Worm (Caenorhabditis elegans) whole organism, L1 larva: ENCODE data around the gene W03C9.1.

Experiments used
- C04F5.9 ChIP-seq: sonication (generic microtip); optimal IDR thresholded peaks from 2 replicates; lab custom pipeline; 2016; ENCODE audit warnings: missing genetic modification characterization, missing compliant biosample characterization
- aha-1 ChIP-seq: fragments of 150-350 bp; optimal IDR thresholded peaks from 2 replicates; lab custom pipeline; 2014; ENCODE audit warnings: missing biosample characterization, missing genetic modification characterization
- blmp-1 ChIP-seq: fragments of 150-350 bp; optimal IDR thresholded peaks from 2 replicates; lab custom pipeline; 2014; ENCODE audit warnings: missing biosample characterization, missing genetic modification characterization
- ceh-8 ChIP-seq: fragments of 200-800 bp; sonication (Bioruptor generic); optimal IDR thresholded peaks from 2 replicates; lab custom pipeline; 2018; ENCODE audit warnings: mild to moderate bottlenecking, missing genetic modification characterization, moderate library complexity, missing compliant biosample characterization
- ceh-82 ChIP-seq, 3 experiments: fragments of 150-350 bp in 1 of 3; sonication (generic microtip) in 2 of 3; optimal IDR thresholded peaks; 2 replicates each; lab custom pipeline; 2014 to 2017; ENCODE audit warnings: missing biosample characterization in 3 of 3, missing genetic modification characterization in 3 of 3
- ceh-90 ChIP-seq: sonication (generic microtip); optimal IDR thresholded peaks from 2 replicates; lab custom pipeline; 2016; ENCODE audit warnings: missing genetic modification characterization, missing compliant biosample characterization
- dpl-1 ChIP-seq, 3 experiments: fragments of 150-350 bp in 2 of 3; sonication (generic microtip) in 1 of 3; optimal IDR thresholded peaks; 2 replicates each; lab custom pipeline; 2014 to 2017; ENCODE audit warnings: missing biosample characterization in 3 of 3, missing genetic modification characterization in 3 of 3, missing genetic modification reagents in 3 of 3
- efl-1 ChIP-seq, 4 experiments: fragments of 150-350 bp; optimal IDR thresholded peaks in 3 of 4; peaks in 1 of 4; 1 replicate in 1 of 4; 2 replicates in 3 of 4; lab custom pipeline; 2014; ENCODE audit warnings: missing biosample characterization in 2 of 4, missing genetic modification characterization in 2 of 4, missing genetic modification reagents in 2 of 4
- egl-13 ChIP-seq: sonication (generic microtip); optimal IDR thresholded peaks from 2 replicates; lab custom pipeline; 2016; ENCODE audit warnings: missing genotype, missing genetic modification reagents, missing genetic modification characterization, missing compliant biosample characterization
- egl-27 ChIP-seq, 2 experiments: fragments of 150-350 bp in 1 of 2; sonication (generic microtip); optimal IDR thresholded peaks; 3 replicates each; lab custom pipeline; 2017 to 2018; ENCODE audit warnings: missing biosample characterization in 2 of 2, missing genetic modification characterization in 2 of 2, missing genetic modification reagents in 2 of 2
- ets-5 ChIP-seq: fragments of 200-800 bp; sonication (Bioruptor generic); IDR thresholded peaks from 2 replicates; pipeline ENCODE4 v1.3.6; 2022; ENCODE audit warnings: missing genetic modification characterization, missing compliant biosample characterization
- fkh-8 ChIP-seq: sonication (generic microtip); optimal IDR thresholded peaks from 2 replicates; lab custom pipeline; 2016; ENCODE audit warnings: mild to moderate bottlenecking, missing genetic modification characterization, missing compliant biosample characterization
- fos-1 ChIP-seq: fragments of 150-350 bp; optimal IDR thresholded peaks from 2 replicates; lab custom pipeline; 2014; ENCODE audit warnings: missing biosample characterization, missing genetic modification characterization
- grh-1 ChIP-seq: fragments of 200-800 bp; sonication (Bioruptor generic); IDR thresholded peaks from 2 replicates; pipeline ENCODE4 v1.3.6; 2022; ENCODE audit warnings: missing genetic modification reagents, missing genetic modification characterization, missing compliant biosample characterization
- hlh-17 ChIP-seq: fragments of 200-800 bp; sonication (Bioruptor generic); optimal IDR thresholded peaks from 2 replicates; lab custom pipeline; 2018; ENCODE audit warnings: missing genetic modification characterization, mild to moderate bottlenecking, missing compliant biosample characterization, moderate library complexity, borderline replicate concordance
- isw-1 ChIP-seq: fragments of 200-800 bp; sonication (Bioruptor generic); IDR thresholded peaks from 2 replicates; pipeline ENCODE4 v1.3.6; 2022; ENCODE audit warnings: missing genetic modification characterization, missing compliant biosample characterization
- lin-35 ChIP-seq, 2 experiments: fragments of 150-350 bp; optimal IDR thresholded peaks; 2 replicates each; lab custom pipeline; 2014; ENCODE audit warnings: missing biosample characterization in 2 of 2, missing genetic modification characterization in 2 of 2, missing genetic modification reagents in 2 of 2
- lin-39 ChIP-seq: fragments of 150-350 bp; optimal IDR thresholded peaks from 2 replicates; lab custom pipeline; 2014; ENCODE audit warnings: missing biosample characterization, missing genetic modification reagents, missing genetic modification characterization
- lir-3 ChIP-seq: sonication (generic microtip); optimal IDR thresholded peaks from 2 replicates; lab custom pipeline; 2016; ENCODE audit warnings: mild to moderate bottlenecking, missing genetic modification characterization, moderate library complexity, missing compliant biosample characterization; ENCODE audit not compliant: poor library complexity
- mef-2 ChIP-seq: fragments of 150-350 bp; optimal IDR thresholded peaks from 2 replicates; lab custom pipeline; 2014; ENCODE audit warnings: missing biosample characterization, missing genetic modification characterization
- mep-1 ChIP-seq: fragments of 150-350 bp; optimal IDR thresholded peaks from 2 replicates; lab custom pipeline; 2014; ENCODE audit warnings: missing biosample characterization, missing genetic modification characterization
- nhr-47 ChIP-seq: sonication (generic microtip); optimal IDR thresholded peaks from 2 replicates; lab custom pipeline; 2016; ENCODE audit warnings: mild to moderate bottlenecking, missing genetic modification characterization, moderate library complexity, missing compliant biosample characterization
- nhr-71 ChIP-seq: sonication (generic microtip); optimal IDR thresholded peaks from 2 replicates; lab custom pipeline; 2016; ENCODE audit warnings: mild to moderate bottlenecking, missing genetic modification characterization, moderate library complexity, missing compliant biosample characterization
- nhr-77 ChIP-seq: fragments of 150-350 bp; optimal IDR thresholded peaks from 2 replicates; lab custom pipeline; 2014; ENCODE audit warnings: missing biosample characterization, missing genetic modification characterization
- nhr-84 ChIP-seq: sonication (generic microtip); optimal IDR thresholded peaks from 2 replicates; lab custom pipeline; 2017; ENCODE audit warnings: missing biosample characterization, missing genetic modification characterization
- nhr-85 ChIP-seq: sonication (generic microtip); peaks from one replicate; lab custom pipeline; 2016; ENCODE audit warnings: missing genetic modification characterization, inconsistent platforms, missing compliant biosample characterization
- pag-3 ChIP-seq: sonication (generic microtip); optimal IDR thresholded peaks from 2 replicates; lab custom pipeline; 2017; ENCODE audit warnings: missing genetic modification characterization, mild to moderate bottlenecking, missing compliant biosample characterization, antibody characterized with exemption, borderline replicate concordance; ENCODE audit not compliant: insufficient read depth
- pax-3 ChIP-seq: fragments of 200-800 bp; sonication (Bioruptor generic); optimal IDR thresholded peaks from 2 replicates; lab custom pipeline; 2018; ENCODE audit warnings: mild to moderate bottlenecking, missing genetic modification characterization, moderate library complexity, missing compliant biosample characterization
- pqm-1 ChIP-seq: sonication (generic microtip); optimal IDR thresholded peaks from 3 replicates; lab custom pipeline; 2017; ENCODE audit warnings: missing biosample characterization, missing genetic modification characterization
- rnt-1 ChIP-seq: sonication (generic microtip); optimal IDR thresholded peaks from 2 replicates; lab custom pipeline; 2016; ENCODE audit warnings: mild to moderate bottlenecking, missing genetic modification characterization, moderate library complexity, missing compliant biosample characterization
- skn-1 ChIP-seq: fragments of 150-350 bp; optimal IDR thresholded peaks from 2 replicates; lab custom pipeline; 2014; ENCODE audit warnings: missing biosample characterization, missing genetic modification characterization
- tbx-2 ChIP-seq: sonication (generic microtip); optimal IDR thresholded peaks from 2 replicates; lab custom pipeline; 2016; ENCODE audit warnings: missing genetic modification characterization, missing compliant biosample characterization
- tlp-1 ChIP-seq: fragments of 150-350 bp; optimal IDR thresholded peaks from 2 replicates; lab custom pipeline; 2014; ENCODE audit warnings: missing biosample characterization, missing genetic modification characterization
- unc-130 ChIP-seq: fragments of 150-350 bp; optimal IDR thresholded peaks from 2 replicates; lab custom pipeline; 2017; ENCODE audit warnings: missing biosample characterization, missing genetic modification characterization, inconsistent platforms
- unc-30 ChIP-seq: sonication (generic microtip); optimal IDR thresholded peaks from 2 replicates; lab custom pipeline; 2017; ENCODE audit warnings: missing biosample characterization, missing genetic modification characterization
- unc-62 ChIP-seq: fragments of 150-350 bp; optimal IDR thresholded peaks from 2 replicates; lab custom pipeline; 2014; ENCODE audit warnings: missing biosample characterization, missing genetic modification reagents, missing genetic modification characterization
- zag-1 ChIP-seq: fragments of 150-350 bp; optimal IDR thresholded peaks from 2 replicates; lab custom pipeline; 2014; ENCODE audit warnings: missing biosample characterization, missing genetic modification characterization
- zip-4 ChIP-seq: fragments of 200-800 bp; sonication (Bioruptor generic); optimal IDR thresholded peaks from 2 replicates; lab custom pipeline; 2018; ENCODE audit warnings: mild to moderate bottlenecking, missing genetic modification characterization, moderate library complexity, missing compliant biosample characterization

W03C9.1 gene

DNA sequence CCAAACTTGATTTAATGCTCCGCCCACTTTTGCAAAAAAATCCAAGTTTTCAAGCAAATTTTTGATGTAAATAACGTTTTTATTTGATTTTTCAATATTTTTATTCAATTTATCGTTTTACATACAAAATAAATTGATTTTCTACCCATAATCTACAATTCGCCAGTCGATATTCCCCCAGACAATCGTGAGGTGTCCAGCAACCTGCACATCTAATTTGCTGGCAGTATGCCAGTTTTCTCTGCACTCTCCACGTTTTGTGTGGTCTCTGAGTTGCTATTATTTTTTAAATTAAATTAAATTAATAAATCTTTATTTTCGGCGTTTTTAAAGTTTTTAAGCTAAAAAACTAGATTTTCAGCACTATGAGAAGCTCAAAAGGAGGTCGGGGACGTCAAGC, 18.2 kb upstream of the W03C9.1 start (continued):
- TF ChIP-seq lir-3 (tag; lab: Kevin White, UChicago) (no peak), blmp-1 (tag; lab: Kevin White, UChicago) (peak; percentile 56), pax-3 (tag; lab: Kevin White, UChicago) (peak; percentile 87), tlp-1 (tag; lab: Kevin White, UChicago) (no peak), egl-27 (tag; optimal IDR thresholded peaks at IDR 0.05; lab: Kevin White, UChicago) (no peak), pqm-1 (no peak), hlh-17 (GFP tag; lab: Kevin White, UChicago) (no peak), grh-1 (GFP tag; lab: Robert Waterston, UW) (peak; percentile 75), isw-1 (GFP tag; lab: Robert Waterston, UW) (peak; percentile 88), zag-1 (tag; lab: Kevin White, UChicago) (no peak), zip-4 (GFP tag; lab: Kevin White, UChicago) (peak; percentile 67), dpl-1 (GFP tag; optimal IDR thresholded peaks at IDR 0.05; lab: Kevin White, UChicago) (peak; percentile 68 to 79 (median 79)), ets-5 (no peak), mef-2 (tag; lab: Kevin White, UChicago) (peak; percentile 29), aha-1 (no peak), ceh-8 (GFP tag; lab: Kevin White, UChicago) (peak; percentile 90), nhr-77 (tag; lab: Kevin White, UChicago) (peak; percentile 61), nhr-84 (tag; lab: Kevin White, UChicago) (no peak), fkh-8 (tag; lab: Kevin White, UChicago) (peak; percentile 96), tbx-2 (tag; lab: Kevin White, UChicago) (peak; percentile 89), unc-62 (GFP tag; lab: Kevin White, UChicago) (no peak), ceh-82 (tag; optimal IDR thresholded peaks at IDR 0.05; lab: Kevin White, UChicago) (peak; percentile 88 to 92 (median 90)), fos-1 (tag; lab: Kevin White, UChicago) (peak; percentile 66), nhr-47 (tag; lab: Kevin White, UChicago) (peak; percentile 94), C04F5.9 (tag; lab: Kevin White, UChicago) (peak; percentile 73), rnt-1 (tag; lab: Kevin White, UChicago) (no peak), ceh-90 (tag; lab: Kevin White, UChicago) (peak; percentile 40), egl-13 (tag; lab: Kevin White, UChicago) (peak; percentile 91), nhr-85 (peak; percentile 91), nhr-71 (tag; lab: Kevin White, UChicago) (peak; percentile 94), lin-39 (tag; lab: Kevin White, UChicago) (peak; percentile 45)

DNA sequence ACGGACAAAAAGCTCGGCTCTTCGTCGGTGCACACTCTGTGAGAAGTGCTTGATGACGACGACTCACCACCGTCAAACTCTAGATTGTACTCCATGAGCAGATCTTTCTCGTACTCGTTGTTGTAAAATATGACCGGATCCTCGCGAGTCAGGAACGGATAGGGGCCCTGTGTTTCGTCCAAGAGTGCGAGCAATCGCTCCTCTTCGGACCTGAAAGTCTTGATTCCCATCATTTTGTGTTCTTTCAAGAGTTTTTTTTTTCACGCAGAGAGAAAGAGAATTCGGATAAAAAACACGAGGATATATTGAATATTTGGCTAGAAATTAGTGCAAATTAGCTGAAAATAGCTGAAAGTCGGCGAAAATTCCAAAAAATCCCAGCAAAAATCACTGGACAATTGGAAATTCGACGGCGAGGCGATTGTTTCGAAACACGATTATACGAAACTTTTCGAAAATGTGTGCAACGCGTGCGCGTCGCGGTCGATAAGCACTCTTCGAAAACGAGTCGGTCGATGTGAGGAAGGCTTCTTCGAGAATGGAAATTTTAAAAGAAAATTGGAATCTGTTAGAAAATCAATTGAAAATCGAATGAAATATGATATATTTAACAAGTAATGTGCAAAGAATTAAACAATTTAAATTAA, 17.6 kb upstream of the W03C9.1 start, which contains the start of the genes ash-2 and Y17G7B.20:
Gene ash-2, plus strand, starts transcription at position 390 of the 647 bp plus-strand sequence.
Gene Y17G7B.20, minus strand, starts transcription at position 396 of the 647 bp plus-strand sequence.
- peak; percentile 16 for TF ChIP-seq unc-130 (tag; lab: Kevin White, UChicago)
- TF ChIP-seq grh-1 (GFP tag; lab: Robert Waterston, UW) = 0 out of 2 replicates have a peak, but pooled peaks have one; percentile 19
- TF ChIP-seq unc-30 (tag; lab: Kevin White, UChicago) = no peak
- TF ChIP-seq dpl-1 (GFP tag; optimal IDR thresholded peaks at IDR 0.05; lab: Kevin White, UChicago) = peak in 1 of 3 experiments; percentile 35
- TF ChIP-seq ceh-82 (tag; optimal IDR thresholded peaks at IDR 0.05; lab: Kevin White, UChicago) = peak; percentile 54 to 81 (median 59)
- peak; percentile 29 for TF ChIP-seq skn-1
- peak; percentile 25 for TF ChIP-seq mep-1 (tag; lab: Kevin White, UChicago)
- TF ChIP-seq rnt-1 (tag; lab: Kevin White, UChicago) = peak; percentile 46
- TF ChIP-seq pag-3 = no peak
- no peak for TF ChIP-seq pqm-1
- no peak for TF ChIP-seq zag-1 (tag; lab: Kevin White, UChicago)
- TF ChIP-seq lin-35 (GFP tag; optimal IDR thresholded peaks at IDR 0.05; lab: Kevin White, UChicago) = peak; percentile 42 to 54
- peak in 1 of 2 experiments; percentile 42 for TF ChIP-seq efl-1 (optimal IDR thresholded peaks at IDR 0.05; lab: Kevin White, UChicago)
- peak in 1 of 2 experiments; percentile 47 for TF ChIP-seq efl-1 (GFP tag; optimal IDR thresholded peaks at IDR 0.05 in 1 of 2; lab: Kevin White, UChicago)
- TF ChIP-seq, all 84 proteins: peak for 9
